Worm (Caenorhabditis elegans) whole organism, L2 larva: ENCODE data around the gene C49G7.10.
A peak's percentile ranks its signal among the peaks of the same experiment; 100 is the strongest.

Source experiments
- F13H6.1 ChIP-seq: sonication (generic microtip); optimal IDR thresholded peaks from 2 replicates; lab custom pipeline; 2016; ENCODE audit warnings: missing genetic modification characterization, missing compliant biosample characterization
- Y55F3AM.14 ChIP-seq: fragments of 200-800 bp; sonication (Bioruptor generic); optimal IDR thresholded peaks from 2 replicates; lab custom pipeline; 2018; ENCODE audit warnings: mild to moderate bottlenecking, missing genetic modification characterization, missing compliant biosample characterization
- ZK546.5 ChIP-seq: sonication (generic microtip); optimal IDR thresholded peaks from 2 replicates; lab custom pipeline; 2017; ENCODE audit warnings: missing biosample characterization, missing genetic modification characterization
- alr-1 ChIP-seq: fragments of 150-350 bp; optimal IDR thresholded peaks from 2 replicates; lab custom pipeline; 2014; ENCODE audit warnings: missing biosample characterization, missing genetic modification characterization
- aly-2 ChIP-seq: fragments of 150-350 bp; optimal IDR thresholded peaks from 2 replicates; lab custom pipeline; 2014; ENCODE audit warnings: missing biosample characterization, missing genetic modification characterization
- ama-1 ChIP-seq: fragments of 150-350 bp; optimal IDR thresholded peaks from 2 replicates; lab custom pipeline; 2018; ENCODE audit warnings: inconsistent platforms
- blmp-1 ChIP-seq: sonication (generic microtip); optimal IDR thresholded peaks from 2 replicates; lab custom pipeline; 2017; ENCODE audit warnings: missing genetic modification characterization, mild to moderate bottlenecking, missing compliant biosample characterization, antibody characterized with exemption, moderate library complexity; ENCODE audit not compliant: insufficient read depth
- ceh-16 ChIP-seq: fragments of 150-350 bp; optimal IDR thresholded peaks from 2 replicates; lab custom pipeline; 2014; ENCODE audit warnings: missing biosample characterization, missing genetic modification characterization
- ceh-82 ChIP-seq: fragments of 150-350 bp; optimal IDR thresholded peaks from 2 replicates; lab custom pipeline; 2014; ENCODE audit warnings: missing biosample characterization, missing genetic modification characterization
- crh-2 ChIP-seq: sonication (generic microtip); optimal IDR thresholded peaks from 2 replicates; lab custom pipeline; 2017; ENCODE audit warnings: missing biosample characterization, missing genetic modification characterization
- dmd-4 ChIP-seq: sonication (generic microtip); optimal IDR thresholded peaks from 2 replicates; lab custom pipeline; 2017; ENCODE audit warnings: missing biosample characterization, missing genetic modification characterization
- elt-1 ChIP-seq: fragments of 150-350 bp; optimal IDR thresholded peaks from 2 replicates; lab custom pipeline; 2014; ENCODE audit warnings: missing biosample characterization, missing genetic modification characterization
- elt-3 ChIP-seq: sonication (generic microtip); optimal IDR thresholded peaks from 2 replicates; lab custom pipeline; 2017; ENCODE audit warnings: missing biosample characterization, missing genetic modification characterization
- fos-1 ChIP-seq: fragments of 150-350 bp; optimal IDR thresholded peaks from 2 replicates; lab custom pipeline; 2014; ENCODE audit warnings: missing biosample characterization, missing genetic modification characterization
- gmeb-1 ChIP-seq: fragments of 150-350 bp; optimal IDR thresholded peaks from 2 replicates; lab custom pipeline; 2014; ENCODE audit warnings: missing biosample characterization, missing genetic modification characterization
- lin-11 ChIP-seq: fragments of 150-350 bp; sonication (generic microtip); optimal IDR thresholded peaks from 2 replicates; lab custom pipeline; 2014; ENCODE audit warnings: missing biosample characterization, missing genetic modification characterization, inconsistent platforms, mixed read lengths
- lin-13 ChIP-seq: fragments of 150-350 bp; optimal IDR thresholded peaks from 2 replicates; lab custom pipeline; 2014; ENCODE audit warnings: missing biosample characterization, missing genetic modification reagents, missing genetic modification characterization
- lin-39 ChIP-seq: fragments of 150-350 bp; optimal IDR thresholded peaks from 2 replicates; lab custom pipeline; 2014; ENCODE audit warnings: missing biosample characterization, missing genetic modification reagents, missing genetic modification characterization
- mab-5 ChIP-seq: fragments of 150-350 bp; optimal IDR thresholded peaks from 2 replicates; lab custom pipeline; 2014; ENCODE audit warnings: missing biosample characterization, missing genetic modification characterization
- nhr-10 ChIP-seq: sonication (generic microtip); optimal IDR thresholded peaks from 2 replicates; lab custom pipeline; 2017; ENCODE audit warnings: missing biosample characterization, missing genetic modification characterization
- nhr-11 ChIP-seq: fragments of 150-350 bp; optimal IDR thresholded peaks from 2 replicates; lab custom pipeline; 2014; ENCODE audit warnings: missing biosample characterization, missing genetic modification characterization
- nhr-12 ChIP-seq: fragments of 150-350 bp; optimal IDR thresholded peaks from 2 replicates; lab custom pipeline; 2014; ENCODE audit warnings: missing biosample characterization, missing genetic modification characterization
- nhr-129 ChIP-seq: fragments of 150-350 bp; optimal IDR thresholded peaks from 2 replicates; lab custom pipeline; 2014; ENCODE audit warnings: missing biosample characterization, missing genetic modification characterization
- nhr-21 ChIP-seq: fragments of 150-350 bp; optimal IDR thresholded peaks from 2 replicates; lab custom pipeline; 2014; ENCODE audit warnings: missing biosample characterization, missing genetic modification characterization
- nhr-23 ChIP-seq: fragments of 150-350 bp; optimal IDR thresholded peaks from 2 replicates; lab custom pipeline; 2014; ENCODE audit warnings: missing biosample characterization, missing genetic modification reagents, missing genetic modification characterization
- nhr-237 ChIP-seq: fragments of 150-350 bp; optimal IDR thresholded peaks from 2 replicates; lab custom pipeline; 2014; ENCODE audit warnings: missing biosample characterization, missing genetic modification characterization
- nhr-6 ChIP-seq: fragments of 150-350 bp; optimal IDR thresholded peaks from 2 replicates; lab custom pipeline; 2014; ENCODE audit warnings: missing biosample characterization, missing genetic modification characterization
- nhr-77 ChIP-seq: fragments of 150-350 bp; optimal IDR thresholded peaks from 2 replicates; lab custom pipeline; 2014; ENCODE audit warnings: missing biosample characterization, missing genetic modification characterization
- peb-1 ChIP-seq: fragments of 150-350 bp; optimal IDR thresholded peaks from 2 replicates; lab custom pipeline; 2014; ENCODE audit warnings: missing biosample characterization, missing genetic modification characterization
- skn-1 ChIP-seq: sonication (generic microtip); optimal IDR thresholded peaks from 2 replicates; lab custom pipeline; 2017; ENCODE audit warnings: missing biosample characterization, missing genetic modification characterization
- sma-3 ChIP-seq: sonication (generic microtip); optimal IDR thresholded peaks from 2 replicates; lab custom pipeline; 2016; ENCODE audit warnings: missing genetic modification reagents, missing genetic modification characterization, missing compliant biosample characterization
- sma-9 ChIP-seq, 2 experiments: fragments of 150-350 bp in 1 of 2; sonication (generic microtip) in 1 of 2; optimal IDR thresholded peaks; 2 replicates each; lab custom pipeline; 2014 to 2016; ENCODE audit warnings: missing genetic modification characterization in 2 of 2, mild to moderate bottlenecking in 1 of 2, missing biosample characterization in 1 of 2, missing compliant biosample characterization in 1 of 2, missing genetic modification reagents in 1 of 2, moderate library complexity in 1 of 2
- snpc-4 ChIP-seq: fragments of 150-350 bp; optimal IDR thresholded peaks from 2 replicates; lab custom pipeline; 2014; ENCODE audit warnings: missing biosample characterization, missing genetic modification characterization
- unc-39 ChIP-seq: fragments of 150-350 bp; optimal IDR thresholded peaks from 2 replicates; lab custom pipeline; 2014; ENCODE audit warnings: missing biosample characterization, missing genetic modification characterization
- zag-1 ChIP-seq: fragments of 150-350 bp; optimal IDR thresholded peaks from 2 replicates; lab custom pipeline; 2014; ENCODE audit warnings: missing biosample characterization, missing genetic modification characterization
- ztf-1 ChIP-seq: fragments of 200-800 bp; sonication (Bioruptor generic); conservative IDR thresholded peaks from 2 replicates; pipeline ENCODE4 v1.3.6; 2022; ENCODE audit warnings: missing genetic modification characterization, missing compliant biosample characterization
- ztf-4 ChIP-seq: fragments of 150-350 bp; optimal IDR thresholded peaks from 2 replicates; lab custom pipeline; 2014; ENCODE audit warnings: missing biosample characterization, missing genetic modification characterization

C49G7.10 gene

DNA sequence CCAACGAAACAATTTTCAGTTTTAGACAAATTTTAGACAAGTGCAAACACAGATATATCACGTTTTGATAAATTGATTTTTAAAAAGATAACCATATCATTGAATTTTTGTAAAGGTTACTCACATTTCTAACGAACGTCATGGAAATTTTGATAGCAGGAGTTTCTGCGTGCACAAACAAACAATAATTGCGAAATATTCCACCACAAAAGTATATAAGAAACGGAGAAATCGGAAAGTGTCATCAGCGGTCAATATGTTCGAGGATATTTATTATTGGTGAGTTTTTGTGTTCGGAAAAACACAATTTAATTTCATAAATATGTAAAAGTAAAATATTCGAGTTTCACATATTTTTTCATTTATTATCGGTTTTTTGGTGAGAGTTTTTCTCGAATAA lies 7.5 kb downstream of the C49G7.10 start, which contains the start of gene C49G7.7:
C49G7.7 (plus strand) TSS at position 174 of the 400 bp plus-strand sequence.
- TF ChIP-seq ceh-16 (no peak), lin-13 (GFP tag; lab: Kevin White, UChicago) (no peak), fos-1 (tag; lab: Kevin White, UChicago) (no peak), crh-2 (no peak), ama-1 (no peak), ceh-82 (tag; lab: Kevin White, UChicago) (no peak), gmeb-1 (tag; lab: Kevin White, UChicago) (no peak), elt-1 (no peak), nhr-10 (no peak), nhr-11 (tag; lab: Kevin White, UChicago) (no peak), dmd-4 (tag; lab: Kevin White, UChicago) (no peak), ztf-4 (no peak), lin-39 (tag; lab: Kevin White, UChicago) (no peak), lin-11 (tag; lab: Kevin White, UChicago) (no peak), sma-3 (GFP tag; lab: Kevin White, UChicago) (no peak), blmp-1 (tag; lab: Kevin White, UChicago) (no peak), nhr-12 (tag; lab: Kevin White, UChicago) (no peak)

- TF ChIP-seq elt-3 (no peak), ZK546.5 (tag; lab: Kevin White, UChicago) (no peak), nhr-23 (no peak)
These were observed 10.5 kb downstream of the C49G7.10 start, which contains the start of gene cyp-35A4 for ce11 chrV:4031319-4031718. Gene cyp-35A4 (plus strand): TSS chrV:4031619.

- TF ChIP-seq ceh-82 (tag; lab: Kevin White, UChicago) (no peak), sma-9 (GFP tag; optimal IDR thresholded peaks at IDR 0.05; lab: Kevin White, UChicago) (peak; percentile 20), sma-9 (tag; optimal IDR thresholded peaks at IDR 0.05; lab: Kevin White, UChicago) (no peak), fos-1 (tag; lab: Kevin White, UChicago) (peak; percentile 7), nhr-129 (tag; lab: Kevin White, UChicago) (peak; percentile 23)
These were observed 12.2 kb downstream of the C49G7.10 start for ce11 chrV:4029627-4030026.

DNA sequence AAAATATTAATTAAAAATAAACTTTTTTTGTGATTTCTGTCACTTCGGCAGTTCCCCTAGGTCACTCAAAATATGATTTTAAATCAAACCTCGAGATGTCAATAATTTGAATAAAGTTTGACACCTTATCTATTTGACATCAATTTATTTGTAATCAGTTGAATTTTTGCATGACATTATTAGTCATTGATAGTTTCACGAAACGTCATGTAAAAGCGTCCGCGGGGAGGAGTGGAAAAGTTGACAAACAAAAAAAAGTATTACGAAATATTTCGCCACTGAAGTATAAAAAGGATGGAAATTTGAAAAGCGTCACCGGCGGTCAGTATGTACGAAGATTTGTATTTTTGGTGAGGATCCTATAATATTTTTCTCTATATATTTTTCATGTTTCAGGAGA lies 17.0 kb downstream of the C49G7.10 start, which contains the start of gene K09D9.1:
K09D9.1 (plus strand) TSS at position 271 of the 400 bp plus-strand sequence.
- peak; percentile 34 for TF ChIP-seq crh-2
- TF ChIP-seq nhr-77: no peak
- TF ChIP-seq Y55F3AM.14 (GFP tag; lab: Kevin White, UChicago): no peak
- TF ChIP-seq skn-1 (tag; lab: Kevin White, UChicago): peak; percentile 67
- no peak for TF ChIP-seq sma-3 (GFP tag; lab: Kevin White, UChicago)
- peak; percentile 86 for TF ChIP-seq nhr-129 (tag; lab: Kevin White, UChicago)
- TF ChIP-seq ceh-82 (tag; lab: Kevin White, UChicago): no peak
- TF ChIP-seq gmeb-1 (tag; lab: Kevin White, UChicago): peak; percentile 46
- TF ChIP-seq fos-1 (tag; lab: Kevin White, UChicago): peak; percentile 97
- TF ChIP-seq snpc-4 (tag; lab: Kevin White, UChicago): no peak
- TF ChIP-seq ztf-1 (GFP tag; lab: Robert Waterston, UW): no peak
- no peak for TF ChIP-seq mab-5 (tag; lab: Kevin White, UChicago)
- TF ChIP-seq sma-9 (GFP tag; optimal IDR thresholded peaks at IDR 0.05; lab: Kevin White, UChicago): peak; percentile 59
- no peak for TF ChIP-seq sma-9 (tag; optimal IDR thresholded peaks at IDR 0.05; lab: Kevin White, UChicago)

- TF ChIP-seq blmp-1 (tag; lab: Kevin White, UChicago) (no peak), zag-1 (no peak), elt-1 (no peak), unc-39 (tag; lab: Kevin White, UChicago) (no peak), alr-1 (no peak), nhr-237 (tag; lab: Kevin White, UChicago) (no peak), nhr-77 (no peak), F13H6.1 (tag; lab: Kevin White, UChicago) (no peak), Y55F3AM.14 (GFP tag; lab: Kevin White, UChicago) (no peak), aly-2 (tag; lab: Kevin White, UChicago) (no peak), sma-9 (GFP tag; optimal IDR thresholded peaks at IDR 0.05; lab: Kevin White, UChicago) (no peak), sma-9 (tag; optimal IDR thresholded peaks at IDR 0.05; lab: Kevin White, UChicago) (no peak), lin-11 (tag; lab: Kevin White, UChicago) (no peak), nhr-6 (no peak), ztf-1 (GFP tag; lab: Robert Waterston, UW) (no peak), peb-1 (no peak), nhr-23 (no peak), nhr-10 (no peak), nhr-21 (tag; lab: Kevin White, UChicago) (no peak)
These were observed 19.5 kb downstream of the C49G7.10 start, which contains the start of gene cyp-35A3 for ce11 chrV:4022309-4022708. Gene cyp-35A3 (plus strand): TSS chrV:4022609.
